Worm (Caenorhabditis elegans): Measurements from ENCODE around the gene ZK669.3.
A peak's percentile ranks its signal among the peaks of the same experiment; 100 is the strongest.

ZK669.3 gene

ce11 chrII:7900190-7900672, 40.7 kb upstream of the ZK669.3 start, which contains the start of gene rev-1:
rev-1 (plus strand) TSS chrII:7900622.
- TF ChIP-seq Y22D7AL.16 (tag; optimal IDR thresholded peaks at IDR 0.05): no peak
- peak; percentile 40 for TF ChIP-seq unc-42 (tag; optimal IDR thresholded peaks at IDR 0.05)
- TF ChIP-seq ceh-24 (tag; optimal IDR thresholded peaks at IDR 0.05): no peak
- TF ChIP-seq ceh-9 (tag; optimal IDR thresholded peaks at IDR 0.05): no peak
- TF ChIP-seq T23F11.4 (GFP tag; optimal IDR thresholded peaks at IDR 0.05): no peak
- TF ChIP-seq dmd-4 (tag; optimal IDR thresholded peaks at IDR 0.05; ENCODE audit: borderline replicate concordance): no peak

DNA sequence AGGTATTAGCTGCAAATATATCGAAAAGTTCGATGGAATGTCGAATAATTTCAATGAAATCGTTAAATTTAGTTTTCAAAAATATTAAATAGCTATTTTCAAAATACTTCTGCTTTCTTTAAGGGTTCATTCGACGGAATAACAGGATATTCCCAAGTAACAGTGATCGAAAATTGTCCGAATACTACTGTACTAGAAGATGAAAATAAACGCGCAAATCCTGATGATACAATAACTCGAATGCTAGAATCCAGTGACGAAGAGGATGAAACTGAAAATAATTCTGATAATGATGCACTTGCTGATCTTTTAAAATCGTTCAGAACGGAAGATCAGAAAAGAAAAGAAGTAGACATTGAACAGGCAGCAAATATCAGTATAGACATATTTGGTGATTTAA, 40.2 kb upstream of the ZK669.3 start:
- TF ChIP-seq ttx-3 (tag; optimal IDR thresholded peaks at IDR 0.05) (no peak), ama-1 (optimal IDR thresholded peaks at IDR 0.05) (no peak)

DNA sequence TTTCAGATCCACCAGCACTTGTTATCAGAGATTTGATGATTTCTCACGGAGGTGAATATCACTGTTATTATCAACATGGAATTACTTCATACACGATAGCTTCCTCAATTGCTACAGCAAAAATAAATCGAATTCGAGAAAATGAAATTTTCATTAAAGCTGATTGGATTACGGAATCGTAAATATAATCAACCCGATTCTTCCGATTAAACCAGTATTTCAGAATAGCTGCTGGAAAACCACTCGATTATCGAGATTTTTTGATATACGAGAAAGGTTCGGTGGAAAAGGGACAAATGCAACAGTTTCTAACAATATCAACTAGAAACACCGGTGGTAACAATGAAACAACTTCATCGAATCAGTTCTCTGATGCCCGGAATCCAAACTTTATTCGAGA, 39.0 kb upstream of the ZK669.3 start:
- TF ChIP-seq ceh-22 (tag; optimal IDR thresholded peaks at IDR 0.05) (no peak), ceh-19 (GFP tag; optimal IDR thresholded peaks at IDR 0.05) (no peak), pqm-1 (tag; optimal IDR thresholded peaks at IDR 0.05) (no peak), pag-3 (tag; optimal IDR thresholded peaks at IDR 0.05; ENCODE audit: borderline replicate concordance) (no peak), dmd-4 (tag; optimal IDR thresholded peaks at IDR 0.05; ENCODE audit: borderline replicate concordance) (no peak), elt-2 (tag; optimal IDR thresholded peaks at IDR 0.05) (no peak), lim-6 (tag; optimal IDR thresholded peaks at IDR 0.05) (no peak), pax-1 (tag; optimal IDR thresholded peaks at IDR 0.05) (no peak), ceh-18 (tag; optimal IDR thresholded peaks at IDR 0.05) (no peak), sdc-2 (tag; optimal IDR thresholded peaks at IDR 0.05) (no peak), tbx-2 (tag; optimal IDR thresholded peaks at IDR 0.05) (no peak), ceh-48 (tag; optimal IDR thresholded peaks at IDR 0.05) (no peak), K09A11.1 (tag; optimal IDR thresholded peaks at IDR 0.05; ENCODE audit: insufficient read depth) (no peak), ceh-30 (tag; optimal IDR thresholded peaks at IDR 0.05) (no peak)

- no peak for TF ChIP-seq ceh-2 (tag; optimal IDR thresholded peaks at IDR 0.05)
- TF ChIP-seq ref-2 (tag; optimal IDR thresholded peaks at IDR 0.05): no peak
- no peak for TF ChIP-seq Y22D7AL.16 (tag; optimal IDR thresholded peaks at IDR 0.05)
- no peak for TF ChIP-seq pha-2 (tag; optimal IDR thresholded peaks at IDR 0.05)
- TF ChIP-seq C08G9.2 (tag; optimal IDR thresholded peaks at IDR 0.05): no peak
- no peak for TF ChIP-seq hlh-6 (tag; optimal IDR thresholded peaks at IDR 0.05)
- TF ChIP-seq ceh-22 (tag; optimal IDR thresholded peaks at IDR 0.05): no peak
- no peak for TF ChIP-seq ceh-19 (GFP tag; optimal IDR thresholded peaks at IDR 0.05)
- TF ChIP-seq rnt-1 (tag; optimal IDR thresholded peaks at IDR 0.05): no peak
- no peak for TF ChIP-seq pha-4 (tag; optimal IDR thresholded peaks at IDR 0.05)
These were observed 33.4 kb upstream of the ZK669.3 start, which contains the start of gene best-23 for ce11 chrII:7907539-7907997. best-23 (minus strand) TSS chrII:7907589.

- TF ChIP-seq rnt-1 (tag; optimal IDR thresholded peaks at IDR 0.05) (no peak), ceh-45 (GFP tag; IDR thresholded peaks at IDR 0.05) (no peak)
These were observed 29.9 kb upstream of the ZK669.3 start, which contains the start of gene ZK675.4 for ce11 chrII:7911015-7911414. ZK675.4 (plus strand) TSS chrII:7911315.

- TF ChIP-seq syd-9 (tag; optimal IDR thresholded peaks at IDR 0.05) (no peak), nfya-1 (tag; optimal IDR thresholded peaks at IDR 0.05) (no peak), unc-42 (tag; optimal IDR thresholded peaks at IDR 0.05) (peak; percentile 37), ceh-34 (tag; optimal IDR thresholded peaks at IDR 0.05) (no peak)
These were observed 20.8 kb upstream of the ZK669.3 start for ce11 chrII:7920178-7920577.

All from whole organism, late embryonic.